Fruit fly (Drosophila melanogaster) whole organism, embryonic: ENCODE data around the gene vvl.

ENCODE experiments used
- Antp ChIP-seq: fragments of 200-800 bp; sonication (Bioruptor generic); optimal IDR thresholded peaks from 3 replicates; lab custom pipeline; 2016; ENCODE audit warnings: missing biosample characterization, missing genetic modification characterization
- Bgb ChIP-seq: fragments of 200-800 bp; sonication (Bioruptor generic); IDR thresholded peaks from 2 replicates; pipeline ENCODE4 v1.3.6; 2022; ENCODE audit warnings: missing biosample characterization, missing genetic modification characterization; ENCODE audit not compliant: partially characterized antibody
- CG10267 ChIP-seq: fragments of 200-800 bp; sonication (Bioruptor generic); optimal IDR thresholded peaks from 2 replicates; lab custom pipeline; 2018; ENCODE audit warnings: missing biosample characterization, mild to moderate bottlenecking, missing genetic modification characterization, moderate library complexity
- CG10366 ChIP-seq: fragments of 200-800 bp; sonication (Bioruptor generic); IDR thresholded peaks from 2 replicates; pipeline ENCODE4 v1.3.6; 2022; ENCODE audit warnings: missing biosample characterization, missing genetic modification characterization
- CG10543 ChIP-seq: fragments of 200-800 bp; sonication (Bioruptor generic); optimal IDR thresholded peaks from 3 replicates; lab custom pipeline; 2017; ENCODE audit warnings: missing biosample characterization, mild to moderate bottlenecking, missing genetic modification characterization, moderate library complexity
- CG12391 ChIP-seq: fragments of 200-800 bp; sonication (Bioruptor generic); optimal IDR thresholded peaks from 3 replicates; lab custom pipeline; 2018; ENCODE audit warnings: missing biosample characterization, mild to moderate bottlenecking, missing genetic modification characterization, moderate library complexity
- CG1602 ChIP-seq: fragments of 200-800 bp; sonication (Bioruptor generic); optimal IDR thresholded peaks from 3 replicates; lab custom pipeline; 2016; ENCODE audit warnings: missing biosample characterization, missing genetic modification characterization
- CG2875 ChIP-seq: fragments of 200-800 bp; sonication (Bioruptor generic); optimal IDR thresholded peaks from 2 replicates; lab custom pipeline; 2017; ENCODE audit warnings: missing biosample characterization, mild to moderate bottlenecking, missing genetic modification characterization, missing genetic modification reagents
- CG3065 ChIP-seq: fragments of 200-800 bp; sonication (Bioruptor generic); optimal IDR thresholded peaks from 2 replicates; lab custom pipeline; 2016; ENCODE audit warnings: missing biosample characterization, missing genetic modification characterization
- CG34376 ChIP-seq: fragments of 200-800 bp; sonication (Bioruptor generic); optimal IDR thresholded peaks from 2 replicates; lab custom pipeline; 2018; ENCODE audit warnings: missing biosample characterization, mild to moderate bottlenecking, missing genetic modification characterization
- CG34422 ChIP-seq: fragments of 200-800 bp; sonication (Bioruptor generic); IDR thresholded peaks from 3 replicates; pipeline ENCODE4 v1.3.6; 2022; ENCODE audit warnings: missing biosample characterization, missing genetic modification characterization
- CG43689 ChIP-seq: fragments of 200-800 bp; sonication (Bioruptor generic); IDR thresholded peaks from 2 replicates; pipeline ENCODE4 v1.3.6; 2022; ENCODE audit warnings: missing biosample characterization, missing genetic modification characterization
- CG4404 ChIP-seq: fragments of 200-800 bp; sonication (Bioruptor generic); IDR thresholded peaks from 2 replicates; pipeline ENCODE4 v1.3.6; 2022; ENCODE audit warnings: missing biosample characterization, missing genetic modification characterization
- CG4820 ChIP-seq: fragments of 200-800 bp; sonication (Bioruptor generic); optimal IDR thresholded peaks from 3 replicates; lab custom pipeline; 2016; ENCODE audit warnings: missing biosample characterization, missing genetic modification characterization
- CG5245 ChIP-seq: fragments of 200-800 bp; sonication (Bioruptor generic); optimal IDR thresholded peaks from 3 replicates; lab custom pipeline; 2016; ENCODE audit warnings: missing biosample characterization, missing genetic modification characterization
- CG6272 ChIP-seq: fragments of 200-800 bp; sonication (Bioruptor generic); IDR thresholded peaks from 2 replicates; pipeline ENCODE4 v1.3.6; 2022; ENCODE audit warnings: missing biosample characterization, missing genetic modification characterization
- CG7556 ChIP-seq: fragments of 200-800 bp; sonication (Bioruptor generic); optimal IDR thresholded peaks from 2 replicates; lab custom pipeline; 2017; ENCODE audit warnings: missing biosample characterization, mild to moderate bottlenecking, missing genetic modification characterization
- CG9797 ChIP-seq: fragments of 200-800 bp; sonication (Bioruptor generic); optimal IDR thresholded peaks from 3 replicates; lab custom pipeline; 2018; ENCODE audit warnings: missing biosample characterization, mild to moderate bottlenecking, missing genetic modification characterization
- Dll ChIP-seq: fragments of 200-800 bp; sonication (Bioruptor generic); IDR thresholded peaks from 4 replicates; pipeline ENCODE4 v1.3.6; 2022; ENCODE audit warnings: missing biosample characterization, missing genetic modification characterization; ENCODE audit not compliant: partially characterized antibody
- H15 ChIP-seq: fragments of 200-800 bp; sonication (Bioruptor generic); IDR thresholded peaks from 3 replicates; pipeline ENCODE4 v1.3.6; 2022; ENCODE audit warnings: missing biosample characterization, missing genetic modification characterization
- HHEX ChIP-seq: fragments of 200-800 bp; sonication (Bioruptor generic); optimal IDR thresholded peaks from 3 replicates; lab custom pipeline; 2017; ENCODE audit warnings: missing biosample characterization, mild to moderate bottlenecking, missing genetic modification characterization, missing genetic modification reagents
- HLH4C ChIP-seq: fragments of 200-800 bp; sonication (Bioruptor generic); IDR thresholded peaks from 3 replicates; pipeline ENCODE4 v1.3.6; 2022; ENCODE audit warnings: missing biosample characterization, missing genetic modification characterization; ENCODE audit not compliant: partially characterized antibody
- Hmx ChIP-seq: fragments of 200-800 bp; sonication (Bioruptor generic); optimal IDR thresholded peaks from 2 replicates; lab custom pipeline; 2016; ENCODE audit warnings: missing biosample characterization, missing genetic modification characterization
- MBD-R2 ChIP-seq: fragments of 200-800 bp; sonication (Bioruptor generic); IDR thresholded peaks from 2 replicates; pipeline ENCODE4 v1.3.6; 2022; ENCODE audit warnings: missing biosample characterization, missing genetic modification characterization
- Max ChIP-seq: fragments of 200-800 bp; sonication (Bioruptor generic); optimal IDR thresholded peaks from 2 replicates; lab custom pipeline; 2016; ENCODE audit warnings: missing biosample characterization, mild to moderate bottlenecking, missing genetic modification characterization
- Neu2 ChIP-seq: fragments of 200-800 bp; sonication (Bioruptor generic); optimal IDR thresholded peaks from 3 replicates; lab custom pipeline; 2016; ENCODE audit warnings: missing biosample characterization, missing genetic modification characterization, borderline replicate concordance
- Nf-YA ChIP-seq: fragments of 200-800 bp; sonication (Bioruptor generic); IDR thresholded peaks from 2 replicates; pipeline ENCODE4 v1.3.6; 2022; ENCODE audit warnings: missing biosample characterization, missing genetic modification characterization
- Oaz ChIP-seq: fragments of 200-800 bp; sonication (Bioruptor generic); IDR thresholded peaks from 2 replicates; pipeline ENCODE4 v1.3.6; 2022; ENCODE audit warnings: missing biosample characterization, missing genetic modification characterization
- Scr ChIP-seq: fragments of 200-800 bp; sonication (Bioruptor generic); IDR thresholded peaks from 2 replicates; pipeline ENCODE4 v1.3.6; 2022; ENCODE audit warnings: missing biosample characterization, missing genetic modification characterization; ENCODE audit not compliant: partially characterized antibody
- Sry-β ChIP-seq: fragments of 200-800 bp; sonication (Bioruptor generic); optimal IDR thresholded peaks from 2 replicates; lab custom pipeline; 2018; ENCODE audit warnings: missing biosample characterization, mild to moderate bottlenecking, missing genetic modification characterization, moderate library complexity
- Stat92E ChIP-seq, 3 experiments: fragments of >200 bp in 2 of 3; fragments of 200-800 bp in 1 of 3; sonication (Bioruptor generic) in 1 of 3; optimal IDR thresholded peaks; 2 replicates each; lab custom pipeline; 2017 to 2019; ENCODE audit warnings: missing biosample characterization in 3 of 3, missing genetic modification characterization in 3 of 3, mild to moderate bottlenecking in 1 of 3, moderate library complexity in 1 of 3
- bcd ChIP-seq: fragments of 200-800 bp; sonication (Bioruptor generic); optimal IDR thresholded peaks from 2 replicates; lab custom pipeline; 2017; ENCODE audit warnings: missing biosample characterization, mild to moderate bottlenecking, missing genetic modification characterization
- btn ChIP-seq: fragments of 200-800 bp; sonication (Bioruptor generic); optimal IDR thresholded peaks from 2 replicates; lab custom pipeline; 2016; ENCODE audit warnings: missing biosample characterization, missing genetic modification characterization
- ci ChIP-seq: fragments of 200-800 bp; sonication (Bioruptor generic); IDR thresholded peaks from 3 replicates; pipeline ENCODE4 v1.3.6; 2022; ENCODE audit warnings: missing biosample characterization, missing genetic modification characterization
- dpn ChIP-seq, 2 experiments: fragments of 200-800 bp; sonication (Bioruptor generic); optimal IDR thresholded peaks; 3 replicates each; lab custom pipeline; 2016; ENCODE audit warnings: missing biosample characterization in 2 of 2, missing genetic modification characterization in 2 of 2
- fd64A ChIP-seq: fragments of 200-800 bp; sonication (Bioruptor generic); optimal IDR thresholded peaks from 3 replicates; lab custom pipeline; 2018; ENCODE audit warnings: missing biosample characterization, mild to moderate bottlenecking, missing genetic modification characterization
- gcm2 ChIP-seq: fragments of 200-800 bp; sonication (Bioruptor generic); optimal IDR thresholded peaks from 2 replicates; lab custom pipeline; 2016; ENCODE audit warnings: missing biosample characterization, missing genetic modification characterization
- grn ChIP-seq: fragments of 200-800 bp; sonication (Bioruptor generic); optimal IDR thresholded peaks from 3 replicates; lab custom pipeline; 2017; ENCODE audit warnings: missing biosample characterization, missing genetic modification characterization
- gro ChIP-seq: fragments of 200-800 bp; sonication (Bioruptor generic); optimal IDR thresholded peaks from 2 replicates; lab custom pipeline; 2016; ENCODE audit warnings: missing biosample characterization, missing genetic modification characterization
- gsb ChIP-seq: fragments of 200-800 bp; sonication (Bioruptor generic); IDR thresholded peaks from 2 replicates; pipeline ENCODE4 v1.3.6; 2022; ENCODE audit warnings: missing biosample characterization, missing genetic modification characterization
- jing ChIP-seq: fragments of 200-800 bp; sonication (Bioruptor generic); optimal IDR thresholded peaks from 2 replicates; lab custom pipeline; 2018; ENCODE audit warnings: missing biosample characterization, mild to moderate bottlenecking, missing genetic modification characterization
- ken ChIP-seq: fragments of 200-800 bp; sonication (Bioruptor generic); IDR thresholded peaks from 3 replicates; pipeline ENCODE4 v1.3.6; 2022; ENCODE audit warnings: missing biosample characterization, missing genetic modification characterization
- mam ChIP-seq: fragments of 200-800 bp; sonication (Bioruptor generic); optimal IDR thresholded peaks from 3 replicates; lab custom pipeline; 2016; ENCODE audit warnings: missing biosample characterization, missing genetic modification characterization
- mld ChIP-seq: fragments of 200-800 bp; sonication (Bioruptor generic); IDR thresholded peaks from 3 replicates; pipeline ENCODE4 v1.3.6; 2022; ENCODE audit warnings: missing biosample characterization, missing genetic modification characterization; ENCODE audit not compliant: partially characterized antibody
- p53 ChIP-seq: fragments of 200-800 bp; sonication (Bioruptor generic); optimal IDR thresholded peaks from 2 replicates; lab custom pipeline; 2016; ENCODE audit warnings: missing biosample characterization, missing genetic modification characterization
- pho ChIP-seq: fragments of 200-800 bp; sonication (Bioruptor generic); optimal IDR thresholded peaks from 2 replicates; lab custom pipeline; 2016; ENCODE audit warnings: missing biosample characterization, missing genetic modification characterization
- pros ChIP-seq: fragments of 200-800 bp; sonication (Bioruptor generic); optimal IDR thresholded peaks from 3 replicates; lab custom pipeline; 2019; ENCODE audit warnings: missing biosample characterization, mild to moderate bottlenecking, missing genetic modification characterization, moderate library complexity
- pum ChIP-seq: fragments of 200-800 bp; sonication (Bioruptor generic); optimal IDR thresholded peaks from 2 replicates; lab custom pipeline; 2016; ENCODE audit warnings: missing biosample characterization, missing genetic modification characterization
- sug ChIP-seq: fragments of 200-800 bp; optimal IDR thresholded peaks from 2 replicates; lab custom pipeline; 2019; ENCODE audit warnings: missing biosample characterization, mild to moderate bottlenecking, missing genetic modification characterization, moderate library complexity
- trem ChIP-seq: fragments of 200-800 bp; optimal IDR thresholded peaks from 3 replicates; lab custom pipeline; 2019; ENCODE audit warnings: missing biosample characterization, mild to moderate bottlenecking, missing genetic modification characterization, moderate library complexity

vvl gene

dm6 chr3L:6742974-6743345 is 47.0 kb upstream of the vvl start, which contains the start of gene dikar (continued):
- TF ChIP-seq p53 (GFP tag; lab: Kevin White, UChicago): no peak
- TF ChIP-seq grn (GFP tag; lab: Kevin White, UChicago): no peak
- TF ChIP-seq pum: peak; percentile 4
- no peak for TF ChIP-seq CG5245 (GFP tag; lab: Kevin White, UChicago)
- peak; percentile 10 for TF ChIP-seq CG34376 (GFP tag; lab: Kevin White, UChicago)
- peak; percentile 63 for TF ChIP-seq Antp (GFP tag; lab: Kevin White, UChicago)
- TF ChIP-seq CG6272: peak; percentile 87
- peak; percentile 41 for TF ChIP-seq bcd (GFP tag; lab: Kevin White, UChicago)
- TF ChIP-seq mam (GFP tag; lab: Kevin White, UChicago): peak; percentile 68
- TF ChIP-seq Stat92E (GFP tag; optimal IDR thresholded peaks at IDR 0.05; lab: Kevin White, UChicago): peak in 1 of 3 experiments; percentile 20
- no peak for TF ChIP-seq CG9797 (GFP tag; lab: Kevin White, UChicago)
- TF ChIP-seq pros (GFP tag; lab: Kevin White, UChicago): no peak
- TF ChIP-seq CG4820: peak; percentile 8
- TF ChIP-seq CG10366 (GFP tag; lab: Robert Waterston, UW): peak; percentile 70
- peak; percentile 53 for TF ChIP-seq pho (GFP tag; lab: Kevin White, UChicago)
- peak; percentile 77 for TF ChIP-seq CG34422 (GFP tag; lab: Robert Waterston, UW)
- TF ChIP-seq CG10543 (GFP tag; lab: Kevin White, UChicago): peak; percentile 31
- no peak for TF ChIP-seq gro (GFP tag; lab: Kevin White, UChicago)
- no peak for TF ChIP-seq jing (GFP tag; lab: Kevin White, UChicago)
- TF ChIP-seq Dll (GFP tag; lab: Robert Waterston, UW): peak; percentile 74
- TF ChIP-seq dpn (GFP tag; optimal IDR thresholded peaks at IDR 0.05; lab: Kevin White, UChicago): peak; percentile 10 to 61
- TF ChIP-seq ken: peak; percentile 58; the same call in 2 of the 3 replicates
- peak; percentile 48 for TF ChIP-seq sug (tag; lab: Kevin White, UChicago)
- no peak for TF ChIP-seq Max (GFP tag; lab: Kevin White, UChicago)
- no peak for TF ChIP-seq CG2875
- TF ChIP-seq CG43689 (GFP tag; lab: Robert Waterston, UW): no peak
- peak; percentile 69 for TF ChIP-seq HLH4C (GFP tag; lab: Robert Waterston, UW)
- TF ChIP-seq Hmx (GFP tag; lab: Kevin White, UChicago): no peak
- peak; percentile 11 for TF ChIP-seq CG3065
- TF ChIP-seq Sry-β (GFP tag; lab: Kevin White, UChicago): peak; percentile 74
- no peak for TF ChIP-seq btn
- peak; percentile 32 for TF ChIP-seq CG7556
- TF ChIP-seq ci (GFP tag; lab: Robert Waterston, UW): peak; percentile 61; the same call in 1 of the 3 replicates
- TF ChIP-seq CG4404: peak; percentile 59
- peak; percentile 70; the same call in 1 of the 3 replicates for TF ChIP-seq H15
- TF ChIP-seq HHEX (GFP tag; lab: Kevin White, UChicago): no peak
- peak; percentile 34; the same call in 1 of the 2 replicates for TF ChIP-seq MBD-R2
- TF ChIP-seq CG1602 (GFP tag; lab: Kevin White, UChicago): peak; percentile 41
- 0 out of 2 replicates have a peak, but pooled peaks have one; percentile 13 for TF ChIP-seq Nf-YA
- TF ChIP-seq gcm2 (GFP tag; lab: Kevin White, UChicago): no peak
- TF ChIP-seq gsb: peak; percentile 5; the same call in 1 of the 2 replicates
- peak; percentile 86 for TF ChIP-seq Scr (GFP tag; lab: Robert Waterston, UW)
- peak; percentile 22 for TF ChIP-seq trem (tag; lab: Kevin White, UChicago)
- TF ChIP-seq CG12391: peak; percentile 54
- peak; percentile 56; the same call in 1 of the 3 replicates for TF ChIP-seq mld (GFP tag; lab: Robert Waterston, UW)
- TF ChIP-seq Neu2 (GFP tag; lab: Kevin White, UChicago): no peak
- TF ChIP-seq Bgb (GFP tag; lab: Robert Waterston, UW): peak; percentile 83
- no peak for TF ChIP-seq fd64A (GFP tag; lab: Kevin White, UChicago)
- TF ChIP-seq Oaz: 0 out of 2 replicates have a peak, but pooled peaks have one; percentile 8
- peak; percentile 43 for TF ChIP-seq CG10267
